Worm (Caenorhabditis elegans): Measurements from ENCODE around the gene M70.5.

Gene M70.5

DNA sequence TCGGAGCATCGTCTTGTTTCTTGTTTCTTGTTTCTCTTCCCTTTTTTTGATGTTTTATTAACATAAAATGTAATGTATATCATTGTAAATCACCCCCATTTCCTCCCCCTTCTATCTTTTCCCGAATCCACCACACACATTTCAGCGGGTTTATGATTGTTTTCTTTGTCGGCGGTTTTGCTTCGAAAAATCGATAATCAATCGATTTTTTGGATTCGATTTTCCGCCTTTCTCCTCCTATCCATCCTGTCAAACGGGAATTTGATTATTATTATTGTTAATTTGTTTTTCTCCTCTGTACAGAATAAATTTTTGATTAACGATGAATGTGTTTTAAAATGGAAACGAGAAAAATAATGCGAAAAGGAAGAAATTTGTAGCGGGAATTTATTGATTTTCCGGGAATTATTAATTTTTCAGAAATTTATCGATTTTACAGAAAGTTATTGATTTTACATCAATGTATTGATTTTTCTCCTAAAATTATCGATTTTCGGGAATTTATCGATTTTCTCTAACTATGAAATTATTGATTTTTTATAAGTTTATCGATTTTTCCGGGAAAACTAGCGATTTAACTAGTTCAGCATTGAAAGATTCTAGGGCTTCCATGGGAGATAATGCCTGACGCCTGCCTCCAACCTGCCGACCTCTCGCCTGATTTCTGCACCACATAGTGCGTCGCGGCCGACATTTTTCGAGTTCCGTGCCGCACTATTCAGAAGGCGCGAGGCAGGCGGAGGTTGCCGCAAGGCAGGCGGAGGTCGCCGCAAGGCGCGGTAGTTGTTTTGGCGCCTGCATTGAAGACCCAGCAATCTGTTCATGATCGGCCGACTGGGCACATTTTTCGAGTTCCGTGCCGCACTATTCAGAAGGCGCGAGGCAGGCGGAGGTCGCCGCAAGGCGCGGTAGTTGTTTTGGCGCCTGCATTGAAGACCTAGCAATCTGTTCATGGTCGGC, 38.5 kb downstream of the M70.5 start:
- TF ChIP-seq tbx-11 (GFP tag; IDR thresholded peaks at IDR 0.05) = no peak
- no peak for TF ChIP-seq scrt-1 (GFP tag; IDR thresholded peaks at IDR 0.05)
- no peak for TF ChIP-seq sea-1 (GFP tag; conservative IDR thresholded peaks at IDR 0.05)
- TF ChIP-seq tra-4 (tag; optimal IDR thresholded peaks at IDR 0.05) = no peak
- TF ChIP-seq aly-1 (tag; optimal IDR thresholded peaks at IDR 0.05) = no peak

DNA sequence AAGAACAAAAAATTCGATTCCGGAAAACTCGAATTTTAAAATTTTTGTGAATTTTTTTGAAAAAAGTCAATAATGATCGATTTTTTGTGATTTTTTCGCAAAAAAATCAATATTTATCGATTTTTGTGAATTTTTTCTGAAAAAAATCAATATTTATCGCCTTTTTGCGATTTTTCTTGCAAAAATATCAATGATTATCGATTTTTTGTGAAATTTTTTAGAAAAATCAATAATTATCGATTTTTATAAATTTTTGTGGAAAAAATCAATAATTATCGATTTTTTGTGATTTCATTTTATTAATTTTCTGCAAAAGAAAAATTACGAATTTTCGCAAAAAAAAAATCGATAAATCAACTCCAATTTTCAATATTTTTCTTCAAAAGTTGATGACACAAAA, 39.4 kb downstream of the M70.5 start:
- TF ChIP-seq hmg-4 (GFP tag; optimal IDR thresholded peaks at IDR 0.05) = no peak
- no peak for TF ChIP-seq aly-1 (tag; optimal IDR thresholded peaks at IDR 0.05)
- TF ChIP-seq tra-4 (tag; optimal IDR thresholded peaks at IDR 0.05) = no peak
- TF ChIP-seq scrt-1 (GFP tag; IDR thresholded peaks at IDR 0.05) = no peak
- no peak for TF ChIP-seq ama-1 (optimal IDR thresholded peaks at IDR 0.05)
- TF ChIP-seq pes-1 (GFP tag; IDR thresholded peaks at IDR 0.05) = no peak
- TF ChIP-seq flt-1 (GFP tag; IDR thresholded peaks at IDR 0.05) = no peak
- TF ChIP-seq B0310.2 (tag; optimal IDR thresholded peaks at IDR 0.05) = no peak
- TF ChIP-seq hmbx-1 (tag; optimal IDR thresholded peaks at IDR 0.05) = no peak
- no peak for TF ChIP-seq sea-1 (GFP tag; conservative IDR thresholded peaks at IDR 0.05)
- no peak for TF ChIP-seq ceh-36 (tag; optimal IDR thresholded peaks at IDR 0.05)
- no peak for TF ChIP-seq tbx-11 (GFP tag; IDR thresholded peaks at IDR 0.05)
- no peak for TF ChIP-seq ets-7 (tag; optimal IDR thresholded peaks at IDR 0.05)
- no peak for TF ChIP-seq tbx-37 (GFP tag; conservative IDR thresholded peaks at IDR 0.05)
- TF ChIP-seq ceh-13 (GFP tag; optimal IDR thresholded peaks at IDR 0.05) = no peak

- TF ChIP-seq ceh-13 (GFP tag; optimal IDR thresholded peaks at IDR 0.05) (no peak), ets-7 (tag; optimal IDR thresholded peaks at IDR 0.05) (no peak), tra-4 (tag; optimal IDR thresholded peaks at IDR 0.05) (no peak), hnd-1 (tag; optimal IDR thresholded peaks at IDR 0.05) (no peak), scrt-1 (GFP tag; IDR thresholded peaks at IDR 0.05) (no peak), ceh-36 (tag; optimal IDR thresholded peaks at IDR 0.05) (peak; percentile 88)
Observed at ce11 chrIV:2228678-2229077, 46.7 kb downstream of the M70.5 start.

ce11 chrIV:2223685-2224084, 51.7 kb downstream of the M70.5 start:
- TF ChIP-seq flt-1 (GFP tag; IDR thresholded peaks at IDR 0.05) (no peak), hnd-1 (tag; optimal IDR thresholded peaks at IDR 0.05) (no peak), ceh-36 (tag; optimal IDR thresholded peaks at IDR 0.05) (no peak), tbx-11 (GFP tag; IDR thresholded peaks at IDR 0.05) (no peak), scrt-1 (GFP tag; IDR thresholded peaks at IDR 0.05) (no peak)

- TF ChIP-seq ceh-13 (GFP tag; optimal IDR thresholded peaks at IDR 0.05) = no peak
- no peak for TF ChIP-seq pes-1 (GFP tag; IDR thresholded peaks at IDR 0.05)
- TF ChIP-seq tra-4 (tag; optimal IDR thresholded peaks at IDR 0.05) = no peak
- TF ChIP-seq hnd-1 (tag; optimal IDR thresholded peaks at IDR 0.05) = no peak
- no peak for TF ChIP-seq hmg-4 (GFP tag; optimal IDR thresholded peaks at IDR 0.05)
- TF ChIP-seq ets-7 (tag; optimal IDR thresholded peaks at IDR 0.05) = no peak
- TF ChIP-seq sea-1 (GFP tag; conservative IDR thresholded peaks at IDR 0.05) = no peak
- no peak for TF ChIP-seq aly-1 (tag; optimal IDR thresholded peaks at IDR 0.05)
- no peak for TF ChIP-seq scrt-1 (GFP tag; IDR thresholded peaks at IDR 0.05)
- TF ChIP-seq B0310.2 (tag; optimal IDR thresholded peaks at IDR 0.05) = no peak
- no peak for TF ChIP-seq tbx-37 (GFP tag; conservative IDR thresholded peaks at IDR 0.05)
- no peak for TF ChIP-seq tbx-11 (GFP tag; IDR thresholded peaks at IDR 0.05)
- TF ChIP-seq flt-1 (GFP tag; IDR thresholded peaks at IDR 0.05) = no peak
- no peak for TF ChIP-seq ceh-36 (tag; optimal IDR thresholded peaks at IDR 0.05)
- TF ChIP-seq hmbx-1 (tag; optimal IDR thresholded peaks at IDR 0.05) = no peak
- no peak for TF ChIP-seq F13C5.2 (tag; optimal IDR thresholded peaks at IDR 0.05)
- TF ChIP-seq ama-1 (optimal IDR thresholded peaks at IDR 0.05) = no peak
Observed at ce11 chrIV:2223144-2223543, 52.3 kb downstream of the M70.5 start.

ce11 chrIV:2222528-2222927, 52.9 kb downstream of the M70.5 start, which contains the start of gene fnip-2:
TSS of gene fnip-2 (plus strand) at chrIV:2222828.
- no peak for TF ChIP-seq hnd-1 (tag; optimal IDR thresholded peaks at IDR 0.05)
- TF ChIP-seq tbx-37 (GFP tag; conservative IDR thresholded peaks at IDR 0.05) = no peak
- TF ChIP-seq scrt-1 (GFP tag; IDR thresholded peaks at IDR 0.05) = no peak
- TF ChIP-seq tbx-11 (GFP tag; IDR thresholded peaks at IDR 0.05) = no peak
- TF ChIP-seq F13C5.2 (tag; optimal IDR thresholded peaks at IDR 0.05) = no peak
- TF ChIP-seq sea-1 (GFP tag; conservative IDR thresholded peaks at IDR 0.05) = no peak

- no peak for TF ChIP-seq tra-4 (tag; optimal IDR thresholded peaks at IDR 0.05)
- TF ChIP-seq ceh-36 (tag; optimal IDR thresholded peaks at IDR 0.05) = no peak
- TF ChIP-seq tbx-37 (GFP tag; conservative IDR thresholded peaks at IDR 0.05) = no peak
- no peak for TF ChIP-seq tbx-11 (GFP tag; IDR thresholded peaks at IDR 0.05)
- TF ChIP-seq pes-1 (GFP tag; IDR thresholded peaks at IDR 0.05) = no peak
- TF ChIP-seq B0310.2 (tag; optimal IDR thresholded peaks at IDR 0.05) = no peak
- no peak for TF ChIP-seq aly-1 (tag; optimal IDR thresholded peaks at IDR 0.05)
- no peak for TF ChIP-seq hnd-1 (tag; optimal IDR thresholded peaks at IDR 0.05)
- no peak for TF ChIP-seq ets-7 (tag; optimal IDR thresholded peaks at IDR 0.05)
- no peak for TF ChIP-seq sea-1 (GFP tag; conservative IDR thresholded peaks at IDR 0.05)
- no peak for TF ChIP-seq F13C5.2 (tag; optimal IDR thresholded peaks at IDR 0.05)
- TF ChIP-seq scrt-1 (GFP tag; IDR thresholded peaks at IDR 0.05) = no peak
- TF ChIP-seq hmbx-1 (tag; optimal IDR thresholded peaks at IDR 0.05) = no peak
- no peak for TF ChIP-seq flt-1 (GFP tag; IDR thresholded peaks at IDR 0.05)
- no peak for TF ChIP-seq hmg-4 (GFP tag; optimal IDR thresholded peaks at IDR 0.05)
- no peak for TF ChIP-seq ama-1 (optimal IDR thresholded peaks at IDR 0.05)
Observed at ce11 chrIV:2221350-2221749, 54.1 kb downstream of the M70.5 start.
